Fruit fly (Drosophila melanogaster): ENCODE data around the gene PolE2.

DNA sequence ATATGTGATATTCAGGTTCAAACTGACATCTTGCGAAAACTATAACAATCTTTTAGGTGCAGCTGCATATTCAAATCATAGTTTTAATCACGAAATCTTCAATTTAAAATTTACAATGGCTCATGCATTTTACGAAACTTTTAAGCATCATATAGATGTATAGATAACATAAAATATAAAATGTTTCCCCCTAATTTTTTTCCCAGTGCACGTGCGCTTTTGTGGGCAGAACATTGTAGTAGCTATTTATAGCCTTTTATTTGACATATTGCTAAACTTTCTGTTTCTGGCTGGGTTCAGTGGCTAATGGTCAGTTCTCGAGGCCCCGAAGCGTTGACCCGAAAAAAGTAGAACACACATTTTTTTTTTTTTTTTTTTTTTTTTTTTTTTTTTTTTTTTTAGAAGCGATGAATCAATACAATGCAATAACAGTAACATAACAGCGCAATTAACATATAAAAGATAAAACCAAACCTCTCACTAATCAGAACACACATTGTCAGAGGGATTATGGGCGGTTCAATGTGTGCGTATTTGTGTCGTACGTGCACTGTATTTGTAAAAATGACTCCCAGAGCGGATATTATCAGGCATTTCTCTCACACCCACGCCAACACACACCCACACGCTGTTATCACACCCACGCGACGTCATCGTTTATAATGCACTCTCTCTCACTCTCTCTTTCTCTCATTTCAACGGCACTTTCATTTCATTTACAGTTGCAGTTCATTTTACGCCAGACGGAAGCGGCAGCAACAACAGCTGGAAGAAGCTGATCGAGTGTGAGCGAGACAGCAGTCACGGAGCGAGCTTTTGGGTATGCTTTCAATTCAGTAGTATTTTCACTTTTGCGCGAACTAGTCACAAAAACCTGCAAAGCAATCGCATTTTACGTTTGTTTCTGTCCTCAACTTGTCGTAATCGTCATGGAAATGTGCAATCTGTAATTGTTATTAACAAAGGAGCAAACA, 29.1 kb upstream of the PolE2 start:
- peak; percentile 67 for TF ChIP-seq CG33017 (tag; optimal IDR thresholded peaks at IDR 0.05)
- no peak for TF ChIP-seq Hr96 (GFP tag; optimal IDR thresholded peaks at IDR 0.05)
- peak; percentile 59 for TF ChIP-seq CG7101 (tag; optimal IDR thresholded peaks at IDR 0.05)
- no peak for TF ChIP-seq cnc (optimal IDR thresholded peaks at IDR 0.05)
